Fruit fly (Drosophila melanogaster) whole organism, prepupa: Measurements from ENCODE around the gene CG46396.

Source experiments
- Hr39 ChIP-seq: fragments of 200-800 bp; sonication (Bioruptor generic); optimal IDR thresholded peaks from 2 replicates; lab custom pipeline; 2016; ENCODE audit warnings: missing biosample characterization, missing genetic modification characterization
- Lpt ChIP-seq: fragments of 200-800 bp; sonication (Bioruptor generic); optimal IDR thresholded peaks from 3 replicates; lab custom pipeline; 2016; ENCODE audit warnings: missing biosample characterization, missing genetic modification characterization
- cyc ChIP-seq: fragments of 200-800 bp; sonication (Bioruptor generic); optimal IDR thresholded peaks from 3 replicates; lab custom pipeline; 2016; ENCODE audit warnings: missing biosample characterization, missing genetic modification characterization
- dsx ChIP-seq: fragments of 200-800 bp; optimal IDR thresholded peaks from 3 replicates; lab custom pipeline; 2019; ENCODE audit warnings: missing biosample characterization, mild to moderate bottlenecking, missing genetic modification characterization, moderate library complexity; ENCODE audit not compliant: poor library complexity, severe bottlenecking
- fkh ChIP-seq: fragments of 200-800 bp; sonication (Bioruptor generic); optimal IDR thresholded peaks from 3 replicates; lab custom pipeline; 2017; ENCODE audit warnings: missing biosample characterization, mild to moderate bottlenecking, missing genetic modification characterization, moderate library complexity
- pdm3 ChIP-seq: fragments of 200-800 bp; sonication (Bioruptor generic); optimal IDR thresholded peaks from 3 replicates; lab custom pipeline; 2016; ENCODE audit warnings: missing biosample characterization, missing genetic modification characterization

dm6 chr3R:6287433-6287832 is 16.4 kb upstream of the CG46396 start, which contains the start of gene CG15594:
- no peak for TF ChIP-seq dsx (GFP tag; lab: Kevin White, UChicago)
- no peak for TF ChIP-seq pdm3 (GFP tag; lab: Kevin White, UChicago)
- no peak for TF ChIP-seq Hr39 (GFP tag; lab: Kevin White, UChicago)
- TF ChIP-seq Lpt (GFP tag; lab: Kevin White, UChicago) = no peak
- no peak for TF ChIP-seq fkh
- TF ChIP-seq cyc (GFP tag; lab: Kevin White, UChicago) = no peak
